Worm (Caenorhabditis elegans) whole organism, young adult: ENCODE results near the gene esyt-2.
A peak's percentile ranks its signal among the peaks of the same experiment; 100 is the strongest.

ENCODE experiments used
- B0336.3 ChIP-seq: fragments of 200-800 bp; sonication (Bioruptor generic); IDR thresholded peaks from 2 replicates; pipeline ENCODE4 v1.3.6; 2022; ENCODE audit warnings: missing genetic modification characterization, missing compliant biosample characterization
- C17E4.6 ChIP-seq: fragments of 200-800 bp; sonication (Bioruptor generic); IDR thresholded peaks from 2 replicates; pipeline ENCODE4 v1.3.6; 2022; ENCODE audit warnings: missing genetic modification reagents, missing genetic modification characterization, missing compliant biosample characterization
- D2030.7 ChIP-seq: fragments of 200-800 bp; sonication (Bioruptor generic); IDR thresholded peaks from 2 replicates; pipeline ENCODE4 v1.3.6; 2022; ENCODE audit warnings: missing genetic modification reagents, missing genetic modification characterization, missing compliant biosample characterization
- F22D6.2 ChIP-seq: sonication (generic microtip); optimal IDR thresholded peaks from 2 replicates; lab custom pipeline; 2016; ENCODE audit warnings: mild to moderate bottlenecking, missing genetic modification characterization, missing compliant biosample characterization
- F39B2.1 ChIP-seq: fragments of 200-800 bp; sonication (Bioruptor generic); IDR thresholded peaks from 2 replicates; pipeline ENCODE4 v1.3.6; 2022; ENCODE audit warnings: missing genetic modification reagents, missing genetic modification characterization, missing compliant biosample characterization
- T26A5.8 ChIP-seq: sonication (generic microtip); optimal IDR thresholded peaks from 2 replicates; lab custom pipeline; 2016; ENCODE audit warnings: missing genetic modification characterization, missing compliant biosample characterization
- Y53G8AR.9 ChIP-seq: fragments of 200-800 bp; sonication (Bioruptor generic); conservative IDR thresholded peaks from 2 replicates; pipeline ENCODE4 v1.3.6; 2022; ENCODE audit warnings: missing genetic modification reagents, missing genetic modification characterization, missing compliant biosample characterization
- Y79H2A.3 ChIP-seq: fragments of 200-800 bp; sonication (Bioruptor generic); conservative IDR thresholded peaks from 2 replicates; pipeline ENCODE4 v1.3.6; 2022; ENCODE audit warnings: missing genetic modification reagents, missing genetic modification characterization, missing compliant biosample characterization
- Y95B8A.8 ChIP-seq: fragments of 200-800 bp; sonication (Bioruptor generic); IDR thresholded peaks from 2 replicates; pipeline ENCODE4 v1.3.6; 2022; ENCODE audit warnings: missing genetic modification reagents, missing genetic modification characterization, missing compliant biosample characterization
- athp-1 ChIP-seq: sonication (generic microtip); optimal IDR thresholded peaks from 2 replicates; lab custom pipeline; 2017; ENCODE audit warnings: mild to moderate bottlenecking, missing genetic modification characterization, missing compliant biosample characterization
- attf-5 ChIP-seq: fragments of 200-800 bp; sonication (Bioruptor generic); optimal IDR thresholded peaks from 2 replicates; lab custom pipeline; 2018; ENCODE audit warnings: mild to moderate bottlenecking, missing genetic modification characterization, missing compliant biosample characterization
- cebp-1 ChIP-seq, 2 experiments: fragments of 200-800 bp in 1 of 2; sonication (Bioruptor generic) in 1 of 2; sonication (generic microtip) in 1 of 2; IDR thresholded peaks in 1 of 2; optimal IDR thresholded peaks in 1 of 2; 2 replicates each; pipeline versions ENCODE4 v1.3.6 to Lab custom; 2017 to 2022; ENCODE audit warnings: missing compliant biosample characterization in 2 of 2, missing genetic modification characterization in 2 of 2, mild to moderate bottlenecking in 1 of 2, missing genetic modification reagents in 1 of 2, moderate library complexity in 1 of 2
- ceh-91 ChIP-seq: fragments of 200-800 bp; sonication (Bioruptor generic); IDR thresholded peaks from 2 replicates; pipeline ENCODE4 v1.3.6; 2022; ENCODE audit warnings: missing genetic modification reagents, missing genetic modification characterization, missing compliant biosample characterization
- dox-1 ChIP-seq: fragments of 200-800 bp; sonication (Bioruptor generic); IDR thresholded peaks from 2 replicates; pipeline ENCODE4 v1.3.6; 2022; ENCODE audit warnings: missing genetic modification reagents, missing genetic modification characterization, missing compliant biosample characterization
- efl-1 ChIP-seq: fragments of 150-350 bp; optimal IDR thresholded peaks from 2 replicates; lab custom pipeline; 2014; ENCODE audit warnings: missing biosample characterization, missing genetic modification reagents, missing genetic modification characterization
- egl-18 ChIP-seq: fragments of 200-800 bp; sonication (Bioruptor generic); IDR thresholded peaks from 2 replicates; pipeline ENCODE4 v1.3.6; 2022; ENCODE audit warnings: missing genetic modification reagents, missing genetic modification characterization, missing compliant biosample characterization
- egl-44 ChIP-seq: fragments of 200-800 bp; sonication (Bioruptor generic); IDR thresholded peaks from 2 replicates; pipeline ENCODE4 v1.3.6; 2022; ENCODE audit warnings: missing genetic modification reagents, missing genetic modification characterization, missing compliant biosample characterization
- ekl-4 ChIP-seq: fragments of 200-800 bp; sonication (Bioruptor generic); IDR thresholded peaks from 2 replicates; pipeline ENCODE4 v1.3.6; 2022; ENCODE audit warnings: missing genetic modification reagents, missing genetic modification characterization, missing compliant biosample characterization
- gei-17 ChIP-seq: fragments of 200-800 bp; sonication (Bioruptor generic); optimal IDR thresholded peaks from 2 replicates; lab custom pipeline; 2018; ENCODE audit warnings: mild to moderate bottlenecking, missing genetic modification characterization, missing compliant biosample characterization
- him-1 ChIP-seq: sonication (generic microtip); optimal IDR thresholded peaks from 2 replicates; lab custom pipeline; 2016; ENCODE audit warnings: missing genotype, missing genetic modification reagents, missing genetic modification characterization, missing compliant biosample characterization
- hmg-1.2 ChIP-seq: fragments of 200-800 bp; sonication (Bioruptor generic); IDR thresholded peaks from 2 replicates; pipeline ENCODE4 v1.3.6; 2022; ENCODE audit warnings: missing genetic modification reagents, missing genetic modification characterization, missing compliant biosample characterization
- hmg-20 ChIP-seq: fragments of 200-800 bp; sonication (Bioruptor generic); IDR thresholded peaks from 2 replicates; pipeline ENCODE4 v1.3.6; 2022; ENCODE audit warnings: missing genetic modification reagents, missing genetic modification characterization, missing compliant biosample characterization
- hsf-1 ChIP-seq: fragments of 200-800 bp; sonication (Bioruptor generic); IDR thresholded peaks from 2 replicates; pipeline ENCODE4 v1.3.6; 2022; ENCODE audit warnings: missing genetic modification reagents, missing genetic modification characterization, missing compliant biosample characterization
- lin-26 ChIP-seq: fragments of 200-800 bp; sonication (Bioruptor generic); IDR thresholded peaks from 2 replicates; pipeline ENCODE4 v1.3.6; 2022; ENCODE audit warnings: missing genetic modification reagents, missing genetic modification characterization, missing compliant biosample characterization
- lir-1 ChIP-seq: fragments of 200-800 bp; sonication (Bioruptor generic); conservative IDR thresholded peaks from 2 replicates; pipeline ENCODE4 v1.3.6; 2022; ENCODE audit warnings: missing genetic modification reagents, missing genetic modification characterization, missing compliant biosample characterization
- lsl-1 ChIP-seq: fragments of 200-800 bp; sonication (Bioruptor generic); optimal IDR thresholded peaks from 2 replicates; lab custom pipeline; 2018; ENCODE audit warnings: mild to moderate bottlenecking, missing genetic modification characterization, moderate library complexity, missing compliant biosample characterization
- madf-3 ChIP-seq: fragments of 200-800 bp; sonication (Bioruptor generic); IDR thresholded peaks from 2 replicates; pipeline ENCODE4 v1.3.6; 2022; ENCODE audit warnings: missing genetic modification reagents, missing genetic modification characterization, missing compliant biosample characterization
- madf-6 ChIP-seq: fragments of 200-800 bp; sonication (Bioruptor generic); IDR thresholded peaks from 2 replicates; pipeline ENCODE4 v1.3.6; 2022; ENCODE audit warnings: missing genetic modification reagents, missing genetic modification characterization, missing compliant biosample characterization
- mel-28 ChIP-seq: sonication (generic microtip); optimal IDR thresholded peaks from 2 replicates; lab custom pipeline; 2016; ENCODE audit warnings: borderline replicate concordance, mild to moderate bottlenecking, missing genetic modification characterization, missing compliant biosample characterization
- mes-4 ChIP-seq: sonication (generic microtip); optimal IDR thresholded peaks from 2 replicates; lab custom pipeline; 2016; ENCODE audit warnings: missing genotype, missing genetic modification characterization, missing compliant biosample characterization
- nfya-2 ChIP-seq: fragments of 200-800 bp; sonication (Bioruptor generic); IDR thresholded peaks from 2 replicates; pipeline ENCODE4 v1.3.6; 2022; ENCODE audit warnings: missing genetic modification reagents, missing genetic modification characterization, missing compliant biosample characterization
- nhr-120 ChIP-seq: fragments of 200-800 bp; sonication (Bioruptor generic); IDR thresholded peaks from 2 replicates; pipeline ENCODE4 v1.3.6; 2022; ENCODE audit warnings: missing genetic modification characterization, missing compliant biosample characterization
- nhr-179 ChIP-seq: sonication (generic microtip); optimal IDR thresholded peaks from 2 replicates; lab custom pipeline; 2016; ENCODE audit warnings: mild to moderate bottlenecking, missing genetic modification characterization, missing compliant biosample characterization
- nhr-27 ChIP-seq: fragments of 200-800 bp; sonication (Bioruptor generic); optimal IDR thresholded peaks from 2 replicates; lab custom pipeline; 2018; ENCODE audit warnings: mild to moderate bottlenecking, missing genetic modification characterization, moderate library complexity, missing compliant biosample characterization
- nhr-90 ChIP-seq: sonication (generic microtip); optimal IDR thresholded peaks from 2 replicates; lab custom pipeline; 2016; ENCODE audit warnings: missing genotype, mild to moderate bottlenecking, missing genetic modification characterization, missing compliant biosample characterization
- sdz-38 ChIP-seq: sonication (generic microtip); optimal IDR thresholded peaks from 2 replicates; lab custom pipeline; 2016; ENCODE audit warnings: missing genotype, missing genetic modification characterization, missing compliant biosample characterization
- snpc-1.1 ChIP-seq: sonication (generic microtip); optimal IDR thresholded peaks from 2 replicates; lab custom pipeline; 2017; ENCODE audit warnings: missing genetic modification characterization, mild to moderate bottlenecking, missing compliant biosample characterization, antibody characterized with exemption, moderate library complexity, missing genotype, missing genetic modification reagents; ENCODE audit not compliant: insufficient read depth
- snpc-3.4 ChIP-seq: sonication (generic microtip); optimal IDR thresholded peaks from 2 replicates; lab custom pipeline; 2017; ENCODE audit warnings: missing genetic modification characterization, mild to moderate bottlenecking, missing compliant biosample characterization, antibody characterized with exemption, moderate library complexity, missing genotype, missing genetic modification reagents
- tbp1 ChIP-seq: fragments of 200-800 bp; sonication (Bioruptor generic); optimal IDR thresholded peaks from 2 replicates; lab custom pipeline; 2018; ENCODE audit warnings: mild to moderate bottlenecking, missing genetic modification characterization, missing compliant biosample characterization
- ztf-18 ChIP-seq: sonication (generic microtip); optimal IDR thresholded peaks from 2 replicates; lab custom pipeline; 2016; ENCODE audit warnings: missing genotype, mild to moderate bottlenecking, missing genetic modification characterization, missing compliant biosample characterization
- ztf-25 ChIP-seq: fragments of 200-800 bp; sonication (Bioruptor generic); IDR thresholded peaks from 2 replicates; pipeline ENCODE4 v1.3.6; 2022; ENCODE audit warnings: missing genetic modification reagents, missing genetic modification characterization, missing compliant biosample characterization

Gene esyt-2

DNA sequence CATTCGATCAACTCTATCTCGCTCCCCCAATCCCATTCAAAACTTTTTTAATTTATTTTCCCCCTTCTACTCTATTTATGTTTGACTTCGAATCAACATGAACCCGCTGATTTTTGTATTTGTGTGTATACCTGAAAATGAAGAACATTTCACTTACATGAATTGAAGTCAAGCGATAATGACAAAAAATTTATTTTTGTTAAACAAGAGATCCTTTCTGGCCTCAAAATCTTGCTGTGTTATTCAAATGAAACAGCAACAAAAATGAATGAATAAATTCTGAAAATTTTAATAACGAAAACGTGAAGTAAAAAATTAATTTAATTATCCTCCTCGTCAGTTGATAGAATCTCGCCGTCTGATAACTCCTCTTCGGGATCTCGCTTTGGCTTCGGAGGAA lies 28.3 kb downstream of the esyt-2 start (continued):
- peak; percentile 68 for TF ChIP-seq lin-26 (GFP tag; lab: Robert Waterston, UW)
- peak; percentile 49 for TF ChIP-seq lsl-1
- peak; percentile 72 for TF ChIP-seq him-1
- peak; percentile 85 for TF ChIP-seq Y79H2A.3
- TF ChIP-seq cebp-1 (GFP tag; IDR thresholded peaks at IDR 0.05; lab: Robert Waterston, UW) = no peak
- TF ChIP-seq cebp-1 (tag; optimal IDR thresholded peaks at IDR 0.05; lab: Kevin White, UChicago) = peak; percentile 8
- 0 out of 2 replicates have a peak, but pooled peaks have one; percentile 41 for TF ChIP-seq ztf-25 (GFP tag; lab: Robert Waterston, UW)
- TF ChIP-seq ztf-18 (tag; lab: Kevin White, UChicago) = peak; percentile 12
- TF ChIP-seq egl-18 (GFP tag; lab: Robert Waterston, UW) = no peak
- TF ChIP-seq D2030.7 (GFP tag; lab: Robert Waterston, UW) = peak; percentile 25; the same call in 1 of the 2 replicates
- TF ChIP-seq nhr-120 (GFP tag; lab: Robert Waterston, UW) = no peak
- peak; percentile 57; the same call in 1 of the 2 replicates for TF ChIP-seq Y95B8A.8 (GFP tag; lab: Robert Waterston, UW)
- peak; percentile 56 for TF ChIP-seq snpc-1.1
- no peak for TF ChIP-seq dox-1 (GFP tag; lab: Robert Waterston, UW)
- TF ChIP-seq B0336.3 (GFP tag; lab: Robert Waterston, UW) = peak; percentile 73
- TF ChIP-seq Y53G8AR.9 (GFP tag; lab: Robert Waterston, UW) = peak; percentile 66; the same call in 1 of the 2 replicates
- TF ChIP-seq C17E4.6 (GFP tag; lab: Robert Waterston, UW) = peak; percentile 60
- no peak for TF ChIP-seq attf-5 (GFP tag; lab: Kevin White, UChicago)
- peak; percentile 6 for TF ChIP-seq tbp1
- TF ChIP-seq snpc-3.4 (tag; lab: Kevin White, UChicago) = peak; percentile 19
- TF ChIP-seq egl-44 (GFP tag; lab: Robert Waterston, UW) = no peak
- no peak for TF ChIP-seq nhr-27
- peak; percentile 55 for TF ChIP-seq ekl-4 (GFP tag; lab: Robert Waterston, UW)
- no peak for TF ChIP-seq gei-17
- TF ChIP-seq madf-6 (GFP tag; lab: Robert Waterston, UW) = peak; percentile 50
- 0 out of 2 replicates have a peak, but pooled peaks have one; percentile 14 for TF ChIP-seq ceh-91
- TF ChIP-seq, all 124 proteins: peak for 33

DNA sequence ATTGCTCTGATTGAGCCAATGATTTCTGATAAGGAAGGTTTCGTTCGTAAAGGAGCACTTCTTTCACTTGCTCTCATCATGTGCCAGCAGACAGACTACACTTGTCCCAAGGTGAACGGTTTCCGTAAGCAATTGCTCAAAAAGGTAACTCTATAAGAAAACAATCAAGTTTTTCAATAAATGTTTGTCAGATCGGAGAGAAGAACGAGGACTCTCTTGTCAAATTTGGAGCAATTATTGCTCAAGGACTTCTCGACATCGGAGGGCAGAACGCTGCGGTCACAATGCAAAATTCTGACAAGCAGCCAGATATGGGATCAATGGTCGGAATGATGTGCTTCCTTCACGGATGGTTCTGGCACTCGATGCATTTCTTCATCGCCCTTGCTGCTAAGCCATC lies 29.4 kb downstream of the esyt-2 start:
- no peak for TF ChIP-seq mes-4 (tag; lab: Kevin White, UChicago)
- no peak for TF ChIP-seq hmg-1.2 (GFP tag; lab: Robert Waterston, UW)
- no peak for TF ChIP-seq lir-1 (GFP tag; lab: Robert Waterston, UW)
- TF ChIP-seq D2030.7 (GFP tag; lab: Robert Waterston, UW) = no peak
- TF ChIP-seq nfya-2 (GFP tag; lab: Robert Waterston, UW) = no peak
- TF ChIP-seq nhr-179 = no peak
- TF ChIP-seq F39B2.1 (GFP tag; lab: Robert Waterston, UW) = no peak
- no peak for TF ChIP-seq hsf-1 (GFP tag; lab: Robert Waterston, UW)
- TF ChIP-seq athp-1 = no peak
- no peak for TF ChIP-seq hmg-20
- no peak for TF ChIP-seq nhr-90 (tag; lab: Kevin White, UChicago)
- TF ChIP-seq madf-3 (GFP tag; lab: Robert Waterston, UW) = no peak
- TF ChIP-seq mel-28 = no peak
- TF ChIP-seq sdz-38 (tag; lab: Kevin White, UChicago) = no peak
- no peak for TF ChIP-seq efl-1 (GFP tag; lab: Kevin White, UChicago)
- TF ChIP-seq F22D6.2 (tag; lab: Kevin White, UChicago) = no peak
- TF ChIP-seq T26A5.8 = no peak
